Worm (Caenorhabditis elegans): Measurements from ENCODE around the gene C08B6.2.

ce11 chrV:10153076-10153475 is 47.6 kb downstream of the C08B6.2 start:
- TF ChIP-seq blmp-1 (tag; optimal IDR thresholded peaks at IDR 0.05; ENCODE audit: insufficient read depth) (no peak), F13H6.1 (tag; optimal IDR thresholded peaks at IDR 0.05) (no peak), unc-62 (GFP tag; optimal IDR thresholded peaks at IDR 0.05) (no peak), nhr-11 (tag; optimal IDR thresholded peaks at IDR 0.05) (no peak), lin-11 (tag; optimal IDR thresholded peaks at IDR 0.05) (no peak)

Measured in whole organism, L2 larva.